Worm (Caenorhabditis elegans): ENCODE results near the gene gtf-2H1.

gtf-2H1 gene

DNA sequence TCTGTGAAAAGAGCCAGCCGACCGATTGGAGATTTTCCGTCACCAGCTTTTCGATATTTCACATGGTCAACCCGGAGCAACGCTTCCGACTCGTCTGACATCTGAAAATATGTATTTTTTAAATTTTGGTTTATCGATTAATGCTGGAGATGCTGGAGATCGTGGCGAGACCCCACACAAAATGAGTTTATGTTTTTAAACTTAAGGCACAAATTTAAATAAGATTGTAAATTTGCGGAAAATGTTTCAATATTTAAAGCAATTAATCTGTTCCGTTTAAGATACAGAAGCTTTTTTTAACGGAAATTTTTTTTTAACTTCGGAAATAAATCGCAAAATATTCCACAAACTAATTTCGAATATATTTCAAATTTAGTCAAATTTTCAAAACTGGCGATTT, at the start of gene gtf-2H1:
Gene gtf-2H1, minus strand, starts transcription at position 101 of the 400 bp plus-strand sequence.
- TF ChIP-seq nhr-76 (tag; optimal IDR thresholded peaks at IDR 0.05) (no peak), nhr-25 (tag; optimal IDR thresholded peaks at IDR 0.05; ENCODE audit: borderline replicate concordance, insufficient read depth) (no peak), ces-1 (GFP tag; optimal IDR thresholded peaks at IDR 0.05) (no peak), snpc-4 (tag; optimal IDR thresholded peaks at IDR 0.05) (no peak)

DNA sequence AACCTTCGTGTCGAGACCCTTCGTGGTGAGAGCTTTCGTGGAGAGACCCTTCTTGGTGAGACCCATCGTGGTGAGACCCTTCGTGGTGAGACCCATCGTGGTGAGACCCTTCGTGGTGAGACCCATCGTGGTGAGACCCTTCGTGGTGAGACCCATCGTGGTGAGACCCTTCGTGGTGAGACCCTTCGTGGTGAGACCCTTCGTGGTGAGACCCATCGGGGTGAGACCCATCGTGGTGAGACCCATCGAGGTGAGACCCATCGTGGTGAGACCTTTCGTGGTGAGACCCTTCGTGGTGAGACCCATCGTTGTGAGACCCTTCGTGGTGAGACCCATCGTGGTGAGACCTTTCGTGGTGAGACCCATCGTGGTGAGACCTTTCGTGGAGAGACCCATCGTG, 49.7 kb upstream of the gtf-2H1 start:
- TF ChIP-seq egl-43 (GFP tag; IDR thresholded peaks at IDR 0.05), result 0 out of 2 replicates have a peak, but pooled peaks have one; percentile 48
- 0 out of 2 replicates have a peak, but pooled peaks have one; percentile 40 for TF ChIP-seq dmd-8 (GFP tag; IDR thresholded peaks at IDR 0.05)
- peak; percentile 79 for TF ChIP-seq set-16 (GFP tag; IDR thresholded peaks at IDR 0.05)

DNA sequence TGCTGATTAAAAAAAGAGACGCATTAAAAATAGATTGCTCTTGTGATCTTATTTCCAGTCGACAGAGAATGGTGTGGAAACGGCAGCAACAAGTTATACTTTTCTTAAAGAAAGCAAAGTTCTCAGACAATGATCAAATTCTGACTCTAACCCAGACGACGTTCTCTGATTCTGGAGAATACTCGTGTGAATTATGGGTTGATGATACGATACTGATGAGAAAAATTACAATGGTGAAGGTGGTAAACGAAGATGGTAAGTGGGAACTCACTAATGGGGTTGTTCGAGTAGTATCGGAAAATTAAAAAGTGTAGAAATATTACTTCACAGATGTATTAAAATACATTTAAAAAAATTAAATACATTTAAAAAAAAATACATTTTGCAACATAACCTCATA, 46.7 kb upstream of the gtf-2H1 start:
- TF ChIP-seq hif-1 (tag; optimal IDR thresholded peaks at IDR 0.05) (no peak), unc-62 (GFP tag; optimal IDR thresholded peaks at IDR 0.05 in 1 of 2) (peak in 1 of 2 experiments; percentile 64), unc-62 (tag; optimal IDR thresholded peaks at IDR 0.05) (no peak), nhr-48 (tag; optimal IDR thresholded peaks at IDR 0.05) (no peak)

DNA sequence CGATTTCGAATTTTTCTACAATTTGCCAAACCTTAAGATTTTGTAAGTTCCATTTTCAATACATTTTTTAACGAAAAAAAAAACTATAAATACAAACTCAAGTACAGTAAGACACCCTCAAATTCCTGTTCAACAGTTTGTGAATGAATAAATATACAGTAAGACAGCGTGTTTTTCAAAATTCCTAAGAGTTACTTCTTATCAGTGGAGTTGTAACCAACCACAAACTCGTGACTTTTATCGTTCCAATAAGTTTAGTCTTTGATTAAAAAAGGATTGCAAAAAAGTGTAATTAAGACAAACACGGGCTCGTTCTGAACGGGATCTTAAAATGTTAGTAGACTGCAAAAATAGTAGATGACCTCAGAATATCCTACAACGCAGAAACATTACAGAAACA, 43.6 kb upstream of the gtf-2H1 start:
- no peak for TF ChIP-seq ztf-7 (tag; optimal IDR thresholded peaks at IDR 0.05)
- no peak for TF ChIP-seq daf-16 (GFP tag; optimal IDR thresholded peaks at IDR 0.05)
- TF ChIP-seq daf-16 (tag; optimal IDR thresholded peaks at IDR 0.05), result peak; percentile 78
- TF ChIP-seq dve-1 (tag; optimal IDR thresholded peaks at IDR 0.05; ENCODE audit: insufficient read depth), result peak; percentile 48
- TF ChIP-seq nhr-77 (tag; optimal IDR thresholded peaks at IDR 0.05), result peak; percentile 57
- no peak for TF ChIP-seq zip-2 (tag; optimal IDR thresholded peaks at IDR 0.05)
- no peak for TF ChIP-seq gei-8 (GFP tag; optimal IDR thresholded peaks at IDR 0.05)
- TF ChIP-seq ces-1 (GFP tag; optimal IDR thresholded peaks at IDR 0.05), result no peak
- TF ChIP-seq arid-1 (GFP tag; conservative IDR thresholded peaks at IDR 0.05), result no peak
- no peak for TF ChIP-seq Y48G9A.11 (GFP tag; IDR thresholded peaks at IDR 0.05)
- TF ChIP-seq mdt-29 (GFP tag; IDR thresholded peaks at IDR 0.05), result no peak
- peak; percentile 64 for TF ChIP-seq nhr-28 (tag; optimal IDR thresholded peaks at IDR 0.05)
- no peak for TF ChIP-seq unc-62 (GFP tag; optimal IDR thresholded peaks at IDR 0.05 in 1 of 2)
- no peak for TF ChIP-seq unc-62 (tag; optimal IDR thresholded peaks at IDR 0.05)
- TF ChIP-seq php-3 (GFP tag; IDR thresholded peaks at IDR 0.05), result no peak
- no peak for TF ChIP-seq lin-29 (GFP tag; IDR thresholded peaks at IDR 0.05)
- peak; percentile 54 for TF ChIP-seq pqm-1 (tag; optimal IDR thresholded peaks at IDR 0.05)
- TF ChIP-seq ztf-11 (tag; optimal IDR thresholded peaks at IDR 0.05), result no peak
- no peak for TF ChIP-seq hmg-1.1 (GFP tag; IDR thresholded peaks at IDR 0.05)
- no peak for TF ChIP-seq egl-43 (GFP tag; IDR thresholded peaks at IDR 0.05)
- no peak for TF ChIP-seq aly-2 (tag; optimal IDR thresholded peaks at IDR 0.05)
- no peak for TF ChIP-seq cey-2 (tag; optimal IDR thresholded peaks at IDR 0.05; ENCODE audit: borderline replicate concordance, insufficient read depth)
- TF ChIP-seq zip-11 (GFP tag; IDR thresholded peaks at IDR 0.05), result no peak
- no peak for TF ChIP-seq hif-1 (tag; optimal IDR thresholded peaks at IDR 0.05)
- TF ChIP-seq dmd-6 (GFP tag; IDR thresholded peaks at IDR 0.05), result no peak
- no peak for TF ChIP-seq nhr-237 (tag; optimal IDR thresholded peaks at IDR 0.05)
- TF ChIP-seq nhr-41 (GFP tag; IDR thresholded peaks at IDR 0.05), result no peak
- TF ChIP-seq Y5F2A.4 (GFP tag; optimal IDR thresholded peaks at IDR 0.05), result no peak
- TF ChIP-seq ceh-32 (tag; optimal IDR thresholded peaks at IDR 0.05; ENCODE audit: poor library complexity), result no peak
- TF ChIP-seq jun-1 (tag; optimal IDR thresholded peaks at IDR 0.05), result no peak
- TF ChIP-seq nhr-42 (GFP tag; IDR thresholded peaks at IDR 0.05), result no peak
- no peak for TF ChIP-seq nhr-10 (tag; optimal IDR thresholded peaks at IDR 0.05)
- TF ChIP-seq F49E8.2 (tag; optimal IDR thresholded peaks at IDR 0.05; ENCODE audit: borderline replicate concordance), result no peak
- TF ChIP-seq lin-1 (GFP tag; IDR thresholded peaks at IDR 0.05), result no peak
- peak; percentile 28 for TF ChIP-seq hlh-11 (tag; optimal IDR thresholded peaks at IDR 0.05)
- no peak for TF ChIP-seq daf-12 (tag; optimal IDR thresholded peaks at IDR 0.05)
- no peak for TF ChIP-seq F44E2.7 (GFP tag; IDR thresholded peaks at IDR 0.05)
- no peak for TF ChIP-seq nhr-102 (tag; optimal IDR thresholded peaks at IDR 0.05)
- TF ChIP-seq vab-7 (GFP tag; IDR thresholded peaks at IDR 0.05), result no peak

Measured in whole organism, L4 larva.